ENCODE assay signal across 4 worm cellular contexts in the genomic region with DNA sequence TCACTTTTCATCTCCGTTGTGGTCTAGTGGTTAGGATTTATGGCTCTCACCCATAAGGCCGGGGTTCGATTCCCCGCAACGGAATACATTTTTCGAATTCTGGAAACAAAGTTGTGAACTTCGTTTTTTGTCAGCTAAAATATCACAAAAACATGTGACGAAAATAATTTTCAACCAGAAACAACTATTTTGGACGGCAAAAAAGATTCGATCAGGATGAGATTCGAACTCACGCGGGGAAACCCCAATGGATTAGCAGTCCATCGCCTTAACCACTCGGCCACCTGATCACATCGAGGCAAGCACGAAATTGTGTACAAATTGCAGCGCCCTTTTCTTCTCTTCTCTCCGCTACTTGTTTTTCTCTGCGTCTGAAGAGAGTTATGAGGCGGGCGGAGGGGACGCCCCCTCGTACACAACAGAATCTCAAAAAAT.
A peak's percentile ranks its signal among the peaks of the same experiment; 100 is the strongest.
TF ChIP-seq lines count a peak whose summit lies in the region.
"Not testable (repeated sequence)": the region's sequence is repeated elsewhere in the genome, so short reads cannot be mapped to it uniquely, and the experiment has no call there.

No protein-coding gene starts in this region.

TF ChIP-seq in whole organism, L2 larva, 48 proteins besides CTCF, POLR2A, EP300 and RAD21:
- TF ChIP-seq zag-1 (tag; optimal IDR thresholded peaks at IDR 0.05; lab: Kevin White, UChicago), result peak; percentile 51
- TF ChIP-seq F13H6.1 (tag; optimal IDR thresholded peaks at IDR 0.05; lab: Kevin White, UChicago), result peak; percentile 46
- peak; percentile 71 for TF ChIP-seq sma-9 (GFP tag; optimal IDR thresholded peaks at IDR 0.05; lab: Kevin White, UChicago)
- not testable (repeated sequence) for TF ChIP-seq sma-9 (tag; optimal IDR thresholded peaks at IDR 0.05; lab: Kevin White, UChicago)
- TF ChIP-seq egl-27 (tag; optimal IDR thresholded peaks at IDR 0.05; lab: Kevin White, UChicago), result peak; percentile 20
- TF ChIP-seq lsy-2 (tag; optimal IDR thresholded peaks at IDR 0.05; lab: Kevin White, UChicago), result peak; percentile 20 to 52
- peak; percentile 71 for TF ChIP-seq sma-3 (GFP tag; optimal IDR thresholded peaks at IDR 0.05; lab: Kevin White, UChicago)
- TF ChIP-seq lin-11 (tag; optimal IDR thresholded peaks at IDR 0.05; lab: Kevin White, UChicago), result peak; percentile 47
- peak; percentile 79 for TF ChIP-seq nhr-129 (tag; optimal IDR thresholded peaks at IDR 0.05; lab: Kevin White, UChicago)
- TF ChIP-seq fos-1 (tag; optimal IDR thresholded peaks at IDR 0.05; lab: Kevin White, UChicago), result peak; percentile 42
- TF ChIP-seq crh-2 (tag; optimal IDR thresholded peaks at IDR 0.05; lab: Kevin White, UChicago), result peak; percentile 57
- TF ChIP-seq C34F6.9 (tag; optimal IDR thresholded peaks at IDR 0.05; lab: Kevin White, UChicago), result peak; percentile 49
- TF ChIP-seq mdl-1 (tag; optimal IDR thresholded peaks at IDR 0.05; lab: Kevin White, UChicago), result peak in 1 of 2 experiments; percentile 54
- peak; percentile 3 for TF ChIP-seq nhr-6 (tag; optimal IDR thresholded peaks at IDR 0.05; lab: Kevin White, UChicago)
- peak; percentile 47 for TF ChIP-seq lin-13 (GFP tag; optimal IDR thresholded peaks at IDR 0.05; lab: Kevin White, UChicago)
- TF ChIP-seq nhr-21 (tag; optimal IDR thresholded peaks at IDR 0.05; lab: Kevin White, UChicago), result peak; percentile 70
- TF ChIP-seq Y55F3AM.14 (GFP tag; optimal IDR thresholded peaks at IDR 0.05; lab: Kevin White, UChicago), result peak; percentile 40
- peak; percentile 59 for TF ChIP-seq unc-55 (GFP tag; optimal IDR thresholded peaks at IDR 0.05; lab: Kevin White, UChicago)

TF ChIP-seq in whole organism, L4 larva, 104 proteins besides CTCF, POLR2A, EP300 and RAD21 (continues in another document):
- TF ChIP-seq spr-3 (GFP tag; optimal IDR thresholded peaks at IDR 0.05; lab: Kevin White, UChicago) (peak; percentile 82), hlh-30 (tag; optimal IDR thresholded peaks at IDR 0.05; lab: Kevin White, UChicago; ENCODE audit: insufficient read depth) (peak; percentile 88), mxl-2 (GFP tag; conservative IDR thresholded peaks at IDR 0.05; lab: Robert Waterston, UW) (peak; percentile 43; the same call in 1 of the 2 replicates), lin-38 (GFP tag; IDR thresholded peaks at IDR 0.05; lab: Robert Waterston, UW) (peak; percentile 76), tra-1 (GFP tag; IDR thresholded peaks at IDR 0.05; lab: Robert Waterston, UW) (peak; percentile 90), T20F7.1 (GFP tag; optimal IDR thresholded peaks at IDR 0.05; lab: Kevin White, UChicago) (peak; percentile 62), nhr-102 (tag; optimal IDR thresholded peaks at IDR 0.05; lab: Kevin White, UChicago) (peak; percentile 82), nhr-111 (GFP tag; optimal IDR thresholded peaks at IDR 0.05; lab: Kevin White, UChicago) (peak; percentile 57), sdz-12 (GFP tag; optimal IDR thresholded peaks at IDR 0.05; lab: Kevin White, UChicago) (peak; percentile 12), ctbp-1 (GFP tag; IDR thresholded peaks at IDR 0.05; lab: Robert Waterston, UW) (peak; percentile 88; the same call in 1 of the 2 replicates), snpc-1.2 (GFP tag; IDR thresholded peaks at IDR 0.05; lab: Robert Waterston, UW) (peak; percentile 82), zip-11 (GFP tag; IDR thresholded peaks at IDR 0.05; lab: Robert Waterston, UW) (0 out of 2 replicates have a peak, but pooled peaks have one; percentile 38), unc-130 (GFP tag; optimal IDR thresholded peaks at IDR 0.05; lab: Kevin White, UChicago) (peak; percentile 54), ztf-7 (tag; optimal IDR thresholded peaks at IDR 0.05; lab: Kevin White, UChicago) (peak; percentile 43), Y5F2A.4 (GFP tag; optimal IDR thresholded peaks at IDR 0.05; lab: Kevin White, UChicago) (peak; percentile 64), nhr-48 (tag; optimal IDR thresholded peaks at IDR 0.05; lab: Kevin White, UChicago) (peak; percentile 82), php-3 (GFP tag; IDR thresholded peaks at IDR 0.05; lab: Robert Waterston, UW) (peak; percentile 71), ceh-32 (tag; optimal IDR thresholded peaks at IDR 0.05; lab: Kevin White, UChicago; ENCODE audit: poor library complexity) (peak; percentile 29), aha-1 (tag; lab: Kevin White, UChicago) (peak; percentile 75), ceh-20 (GFP tag; IDR thresholded peaks at IDR 0.05; lab: Robert Waterston, UW) (peak; percentile 83; the same call in 1 of the 2 replicates), zfp-2 (tag; optimal IDR thresholded peaks at IDR 0.05; lab: Kevin White, UChicago) (peak; percentile 51)

TF ChIP-seq in whole organism, late embryonic, 69 proteins besides CTCF, POLR2A, EP300 and RAD21 (continues in another document):
- TF ChIP-seq C08G9.2 (tag; optimal IDR thresholded peaks at IDR 0.05; lab: Kevin White, UChicago) (peak; percentile 74), unc-86 (tag; optimal IDR thresholded peaks at IDR 0.05; lab: Kevin White, UChicago) (peak; percentile 64), ceh-14 (tag; optimal IDR thresholded peaks at IDR 0.05; lab: Kevin White, UChicago) (peak; percentile 54), rnt-1 (tag; optimal IDR thresholded peaks at IDR 0.05; lab: Kevin White, UChicago) (peak; percentile 53), ets-4 (tag; optimal IDR thresholded peaks at IDR 0.05; lab: Kevin White, UChicago) (peak; percentile 34), sox-4 (tag; optimal IDR thresholded peaks at IDR 0.05; lab: Kevin White, UChicago) (peak; percentile 72), ceh-19 (GFP tag; optimal IDR thresholded peaks at IDR 0.05; lab: Kevin White, UChicago) (peak; percentile 81), hlh-30 (tag; optimal IDR thresholded peaks at IDR 0.05; lab: Kevin White, UChicago; ENCODE audit: insufficient read depth) (peak; percentile 58), pha-2 (tag; optimal IDR thresholded peaks at IDR 0.05; lab: Kevin White, UChicago) (peak; percentile 75), ztf-16 (tag; optimal IDR thresholded peaks at IDR 0.05; lab: Kevin White, UChicago) (peak; percentile 70), npax-4 (tag; optimal IDR thresholded peaks at IDR 0.05; lab: Kevin White, UChicago) (peak; percentile 47), sdc-2 (tag; optimal IDR thresholded peaks at IDR 0.05; lab: Kevin White, UChicago) (peak; percentile 92), C38D4.7 (GFP tag; optimal IDR thresholded peaks at IDR 0.05; lab: Kevin White, UChicago) (peak; percentile 47), ref-2 (tag; optimal IDR thresholded peaks at IDR 0.05; lab: Kevin White, UChicago) (peak; percentile 26), che-1 (tag; optimal IDR thresholded peaks at IDR 0.05; lab: Kevin White, UChicago) (peak; percentile 72), hlh-15 (tag; optimal IDR thresholded peaks at IDR 0.05; lab: Kevin White, UChicago) (peak; percentile 7), hlh-6 (tag; optimal IDR thresholded peaks at IDR 0.05; lab: Kevin White, UChicago) (peak; percentile 57), sox-2 (GFP tag; IDR thresholded peaks at IDR 0.05; lab: Robert Waterston, UW) (0 out of 2 replicates have a peak, but pooled peaks have one; percentile 8), nfya-1 (tag; optimal IDR thresholded peaks at IDR 0.05; lab: Kevin White, UChicago) (peak; percentile 28), ttx-3 (tag; optimal IDR thresholded peaks at IDR 0.05; lab: Kevin White, UChicago) (peak; percentile 63), tbx-2 (tag; optimal IDR thresholded peaks at IDR 0.05; lab: Kevin White, UChicago) (peak; percentile 63), unc-3 (GFP tag; conservative IDR thresholded peaks at IDR 0.05; lab: Robert Waterston, UW) (peak; percentile 62; the same call in 1 of the 2 replicates), unc-3 (tag; optimal IDR thresholded peaks at IDR 0.05; lab: Kevin White, UChicago) (peak; percentile 41), madf-2 (tag; optimal IDR thresholded peaks at IDR 0.05; lab: Kevin White, UChicago) (peak; percentile 74)

TF ChIP-seq in whole organism, mixed stage, embryonic, 35 proteins besides CTCF, POLR2A, EP300 and RAD21:
- TF ChIP-seq flh-1 (GFP tag; optimal IDR thresholded peaks at IDR 0.05; lab: Kevin White, UChicago) (peak; percentile 21), ces-1 (GFP tag; optimal IDR thresholded peaks at IDR 0.05; lab: Kevin White, UChicago) (peak; percentile 27), mep-1 (tag; optimal IDR thresholded peaks at IDR 0.05; lab: Kevin White, UChicago) (peak; percentile 6), ceh-43 (GFP tag; optimal IDR thresholded peaks at IDR 0.05; lab: Kevin White, UChicago) (peak; percentile 64), ceh-83 (GFP tag; optimal IDR thresholded peaks at IDR 0.05; lab: Kevin White, UChicago) (peak; percentile 83), ham-2 (GFP tag; optimal IDR thresholded peaks at IDR 0.05; lab: Kevin White, UChicago) (peak; percentile 69), tbx-8 (GFP tag; optimal IDR thresholded peaks at IDR 0.05; lab: Kevin White, UChicago) (peak; percentile 39), cnd-1 (tag; optimal IDR thresholded peaks at IDR 0.05; lab: Kevin White, UChicago) (peak; percentile 31), drap-1 (GFP tag; optimal IDR thresholded peaks at IDR 0.05; lab: Kevin White, UChicago) (peak; percentile 83), unc-120 (tag; optimal IDR thresholded peaks at IDR 0.05; lab: Kevin White, UChicago; ENCODE audit: poor library complexity, severe bottlenecking) (peak; percentile 54), mls-2 (tag; optimal IDR thresholded peaks at IDR 0.05; lab: Kevin White, UChicago) (peak; percentile 87), bed-3 (GFP tag; optimal IDR thresholded peaks at IDR 0.05; lab: Kevin White, UChicago) (peak; percentile 43), sptf-1 (tag; optimal IDR thresholded peaks at IDR 0.05; lab: Kevin White, UChicago) (peak; percentile 88), M03D4.4 (tag; optimal IDR thresholded peaks at IDR 0.05; lab: Kevin White, UChicago) (peak; percentile 65), lin-32 (GFP tag; optimal IDR thresholded peaks at IDR 0.05; lab: Kevin White, UChicago) (peak; percentile 64), sem-2 (GFP tag; optimal IDR thresholded peaks at IDR 0.05; lab: Kevin White, UChicago) (peak; percentile 46)
